Worm (Caenorhabditis elegans) whole organism, L4 larva: Measurements from ENCODE around the gene vps-50.
A peak's percentile ranks its signal among the peaks of the same experiment; 100 is the strongest.

ENCODE experiments used
- D1046.2 ChIP-seq: fragments of 200-800 bp; sonication (Bioruptor generic); IDR thresholded peaks from 2 replicates; pipeline ENCODE4 v1.3.6; 2022; ENCODE audit warnings: missing genetic modification characterization, missing compliant biosample characterization
- F37D6.2 ChIP-seq: sonication (generic microtip); optimal IDR thresholded peaks from 2 replicates; lab custom pipeline; 2016; ENCODE audit warnings: mild to moderate bottlenecking, missing genetic modification characterization, missing compliant biosample characterization
- F49E8.2 ChIP-seq: sonication (generic microtip); optimal IDR thresholded peaks from 2 replicates; lab custom pipeline; 2016; ENCODE audit warnings: missing compliant biosample characterization, mild to moderate bottlenecking, missing genetic modification characterization, borderline replicate concordance
- T20F7.1 ChIP-seq: fragments of 200-800 bp; sonication (Bioruptor generic); optimal IDR thresholded peaks from 2 replicates; lab custom pipeline; 2018; ENCODE audit warnings: mild to moderate bottlenecking, missing genetic modification characterization, missing compliant biosample characterization
- Y48G9A.11 ChIP-seq: fragments of 200-800 bp; sonication (Bioruptor generic); IDR thresholded peaks from 2 replicates; pipeline ENCODE4 v1.3.6; 2022; ENCODE audit warnings: missing genetic modification reagents, missing genetic modification characterization, missing compliant biosample characterization
- aha-1 ChIP-seq: fragments of 150-350 bp; peaks from one replicate; lab custom pipeline; 2014; ENCODE audit warnings: missing biosample characterization, missing genetic modification characterization
- aly-2 ChIP-seq: sonication (generic microtip); optimal IDR thresholded peaks from 2 replicates; lab custom pipeline; 2018; ENCODE audit warnings: missing biosample characterization, missing genetic modification characterization
- arid-1 ChIP-seq: fragments of 200-800 bp; sonication (Bioruptor generic); conservative IDR thresholded peaks from 2 replicates; pipeline ENCODE4 v1.3.6; 2022; ENCODE audit warnings: missing genetic modification reagents, missing genetic modification characterization, missing compliant biosample characterization
- ceh-44 ChIP-seq: fragments of 200-800 bp; sonication (Bioruptor generic); IDR thresholded peaks from 2 replicates; pipeline ENCODE4 v1.3.6; 2022; ENCODE audit warnings: missing genetic modification reagents, missing genetic modification characterization, missing compliant biosample characterization
- daf-8 ChIP-seq: fragments of 200-800 bp; sonication (Bioruptor generic); IDR thresholded peaks from 2 replicates; pipeline ENCODE4 v1.3.6; 2022; ENCODE audit warnings: missing genetic modification characterization, missing compliant biosample characterization
- dmd-6 ChIP-seq: fragments of 200-800 bp; sonication (Bioruptor generic); IDR thresholded peaks from 2 replicates; pipeline ENCODE4 v1.3.6; 2022; ENCODE audit warnings: missing genetic modification reagents, missing genetic modification characterization, missing compliant biosample characterization
- dpl-1 ChIP-seq: fragments of 150-350 bp; optimal IDR thresholded peaks from 2 replicates; lab custom pipeline; 2014; ENCODE audit warnings: missing biosample characterization, missing genetic modification reagents, missing genetic modification characterization
- hlh-11 ChIP-seq: fragments of 200-800 bp; sonication (Bioruptor generic); optimal IDR thresholded peaks from 2 replicates; lab custom pipeline; 2018; ENCODE audit warnings: mild to moderate bottlenecking, missing genetic modification characterization, missing compliant biosample characterization
- hlh-30 ChIP-seq: sonication (generic microtip); optimal IDR thresholded peaks from 2 replicates; lab custom pipeline; 2017; ENCODE audit warnings: antibody characterized with exemption, mild to moderate bottlenecking, missing genetic modification characterization, missing compliant biosample characterization; ENCODE audit not compliant: insufficient read depth
- jun-1 ChIP-seq: fragments of 150-350 bp; optimal IDR thresholded peaks from 2 replicates; lab custom pipeline; 2014; ENCODE audit warnings: missing biosample characterization, missing genetic modification reagents, missing genetic modification characterization
- lin-1 ChIP-seq: fragments of 200-800 bp; sonication (Bioruptor generic); IDR thresholded peaks from 2 replicates; pipeline ENCODE4 v1.3.6; 2022; ENCODE audit warnings: missing genetic modification reagents, missing genetic modification characterization, missing compliant biosample characterization
- lir-3 ChIP-seq: sonication (generic microtip); optimal IDR thresholded peaks from 2 replicates; lab custom pipeline; 2016; ENCODE audit warnings: mild to moderate bottlenecking, missing genetic modification characterization, missing compliant biosample characterization
- lsy-2 ChIP-seq, 2 experiments: fragments of 150-350 bp in 1 of 2; sonication (generic microtip) in 1 of 2; optimal IDR thresholded peaks; 2 replicates each; lab custom pipeline; 2014 to 2017; ENCODE audit warnings: missing biosample characterization in 2 of 2, missing genetic modification characterization in 2 of 2
- madf-5 ChIP-seq, 2 experiments: fragments of 200-800 bp; sonication (Bioruptor generic); IDR thresholded peaks; 2 replicates each; pipeline ENCODE4 v1.3.6; 2022; ENCODE audit warnings: missing compliant biosample characterization in 2 of 2, missing genetic modification characterization in 2 of 2
- mdl-1 ChIP-seq, 2 experiments: fragments of 150-350 bp in 1 of 2; sonication (generic microtip) in 1 of 2; optimal IDR thresholded peaks; 2 replicates each; lab custom pipeline; 2014 to 2017; ENCODE audit warnings: missing biosample characterization in 2 of 2, missing genetic modification characterization in 2 of 2
- mep-1 ChIP-seq: fragments of 150-350 bp; sonication (generic microtip); optimal IDR thresholded peaks from 3 replicates; lab custom pipeline; 2014; ENCODE audit warnings: missing biosample characterization, missing genetic modification characterization
- mxl-2 ChIP-seq: fragments of 200-800 bp; sonication (Bioruptor generic); conservative IDR thresholded peaks from 2 replicates; pipeline ENCODE4 v1.3.6; 2022; ENCODE audit warnings: missing genetic modification reagents, missing genetic modification characterization, missing compliant biosample characterization
- nhr-48 ChIP-seq: sonication (generic microtip); optimal IDR thresholded peaks from 2 replicates; lab custom pipeline; 2016; ENCODE audit warnings: mild to moderate bottlenecking, missing genetic modification characterization, missing compliant biosample characterization
- nhr-77 ChIP-seq: fragments of 150-350 bp; optimal IDR thresholded peaks from 2 replicates; lab custom pipeline; 2014; ENCODE audit warnings: missing biosample characterization, missing genetic modification characterization
- php-3 ChIP-seq: fragments of 200-800 bp; sonication (Bioruptor generic); IDR thresholded peaks from 2 replicates; pipeline ENCODE4 v1.3.6; 2022; ENCODE audit warnings: missing genetic modification reagents, missing genetic modification characterization, missing compliant biosample characterization
- rbr-2 ChIP-seq: sonication (generic microtip); optimal IDR thresholded peaks from 2 replicates; lab custom pipeline; 2016; ENCODE audit warnings: missing genotype, missing genetic modification characterization, missing compliant biosample characterization
- snpc-4 ChIP-seq: fragments of 150-350 bp; optimal IDR thresholded peaks from 2 replicates; lab custom pipeline; 2014; ENCODE audit warnings: missing biosample characterization, missing genetic modification characterization
- tag-97 ChIP-seq: fragments of 200-800 bp; sonication (Bioruptor generic); IDR thresholded peaks from 2 replicates; pipeline ENCODE4 v1.3.6; 2022; ENCODE audit warnings: missing genetic modification characterization, missing compliant biosample characterization
- tra-1 ChIP-seq: fragments of 200-800 bp; sonication (Bioruptor generic); IDR thresholded peaks from 2 replicates; pipeline ENCODE4 v1.3.6; 2022; ENCODE audit warnings: missing genetic modification reagents, missing genetic modification characterization, missing compliant biosample characterization
- vab-7 ChIP-seq: fragments of 200-800 bp; sonication (Bioruptor generic); IDR thresholded peaks from 2 replicates; pipeline ENCODE4 v1.3.6; 2022; ENCODE audit warnings: missing genetic modification reagents, missing genetic modification characterization, missing compliant biosample characterization
- zip-11 ChIP-seq: fragments of 200-800 bp; sonication (Bioruptor generic); IDR thresholded peaks from 2 replicates; pipeline ENCODE4 v1.3.6; 2022; ENCODE audit warnings: missing genetic modification characterization, missing compliant biosample characterization
- zip-2 ChIP-seq: fragments of 150-350 bp; optimal IDR thresholded peaks from 2 replicates; lab custom pipeline; 2014; ENCODE audit warnings: missing biosample characterization, missing genetic modification characterization

vps-50 gene

ce11 chrIII:10905112-10905511 lies 36.1 kb downstream of the vps-50 start (continued):
- no peak for TF ChIP-seq daf-8 (GFP tag; lab: Robert Waterston, UW)
- no peak for TF ChIP-seq arid-1
- no peak for TF ChIP-seq tag-97 (GFP tag; lab: Robert Waterston, UW)
- peak in 1 of 2 experiments; percentile 48 for TF ChIP-seq lsy-2 (tag; optimal IDR thresholded peaks at IDR 0.05; lab: Kevin White, UChicago)
- TF ChIP-seq zip-2: no peak
- TF ChIP-seq zip-11 (GFP tag; lab: Robert Waterston, UW): no peak
- TF ChIP-seq jun-1: no peak
- TF ChIP-seq Y48G9A.11: no peak
- no peak for TF ChIP-seq F49E8.2
- peak; percentile 100 for TF ChIP-seq aha-1
- TF ChIP-seq hlh-30: peak; percentile 40
- TF ChIP-seq hlh-11 (tag; lab: Kevin White, UChicago): peak; percentile 18
- no peak for TF ChIP-seq lir-3 (tag; lab: Kevin White, UChicago)
- no peak for TF ChIP-seq aly-2
- no peak for TF ChIP-seq tra-1 (GFP tag; lab: Robert Waterston, UW)
- no peak for TF ChIP-seq mxl-2 (GFP tag; lab: Robert Waterston, UW)
- TF ChIP-seq nhr-48 (tag; lab: Kevin White, UChicago): no peak
- no peak for TF ChIP-seq vab-7 (GFP tag; lab: Robert Waterston, UW)
- TF ChIP-seq mdl-1 (tag; optimal IDR thresholded peaks at IDR 0.05; lab: Kevin White, UChicago): peak in 1 of 2 experiments; percentile 1

ce11 chrIII:10906325-10906724 lies 37.3 kb downstream of the vps-50 start:
- TF ChIP-seq lin-1 (GFP tag; lab: Robert Waterston, UW): no peak
- no peak for TF ChIP-seq snpc-4 (tag; lab: Kevin White, UChicago)
- TF ChIP-seq rbr-2 (tag; lab: Kevin White, UChicago): peak; percentile 5
- TF ChIP-seq dpl-1 (GFP tag; lab: Kevin White, UChicago): no peak
- TF ChIP-seq dmd-6 (GFP tag; lab: Robert Waterston, UW): 0 out of 2 replicates have a peak, but pooled peaks have one; percentile 8
- TF ChIP-seq aha-1: peak; percentile 92

DNA sequence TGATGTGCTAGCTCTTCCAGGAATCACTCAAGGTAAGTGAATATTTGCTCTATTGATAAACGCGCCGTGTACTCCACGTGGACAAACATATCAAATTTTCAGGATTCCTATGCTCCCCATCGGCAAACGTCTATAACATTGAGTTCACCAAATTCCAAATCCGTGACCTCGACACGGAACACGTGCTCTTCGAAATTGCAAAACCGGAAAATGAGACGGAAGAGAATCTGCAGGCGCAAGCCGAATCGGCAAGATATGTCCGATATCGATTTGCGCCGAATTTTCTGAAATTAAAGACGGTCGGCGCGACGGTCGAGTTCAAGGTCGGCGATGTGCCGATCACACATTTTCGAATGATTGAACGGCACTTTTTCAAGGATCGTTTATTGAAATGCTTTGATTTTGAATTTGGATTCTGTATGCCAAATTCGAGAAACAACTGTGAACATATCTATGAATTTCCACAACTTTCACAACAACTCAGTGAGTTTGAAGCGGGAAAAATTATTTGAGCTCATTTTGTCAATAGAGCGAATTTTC lies 38.8 kb downstream of the vps-50 start:
- TF ChIP-seq mep-1 (tag; lab: Kevin White, UChicago) (peak; percentile 51), aha-1 (peak; percentile 98), Y48G9A.11 (no peak), madf-5 (GFP tag; IDR thresholded peaks at IDR 0.05; lab: Robert Waterston, UW) (no peak)

ce11 chrIII:10908543-10908942 lies 39.5 kb downstream of the vps-50 start:
- no peak for TF ChIP-seq php-3 (GFP tag; lab: Robert Waterston, UW)
- TF ChIP-seq F37D6.2 (tag; lab: Kevin White, UChicago): no peak
- TF ChIP-seq tag-97 (GFP tag; lab: Robert Waterston, UW): no peak
- no peak for TF ChIP-seq F49E8.2
- TF ChIP-seq mep-1 (tag; lab: Kevin White, UChicago): peak; percentile 55
- no peak for TF ChIP-seq nhr-77

- TF ChIP-seq aha-1 (peak; percentile 78), F49E8.2 (no peak)
Observed at ce11 chrIII:10909166-10909565, 40.2 kb downstream of the vps-50 start.

DNA sequence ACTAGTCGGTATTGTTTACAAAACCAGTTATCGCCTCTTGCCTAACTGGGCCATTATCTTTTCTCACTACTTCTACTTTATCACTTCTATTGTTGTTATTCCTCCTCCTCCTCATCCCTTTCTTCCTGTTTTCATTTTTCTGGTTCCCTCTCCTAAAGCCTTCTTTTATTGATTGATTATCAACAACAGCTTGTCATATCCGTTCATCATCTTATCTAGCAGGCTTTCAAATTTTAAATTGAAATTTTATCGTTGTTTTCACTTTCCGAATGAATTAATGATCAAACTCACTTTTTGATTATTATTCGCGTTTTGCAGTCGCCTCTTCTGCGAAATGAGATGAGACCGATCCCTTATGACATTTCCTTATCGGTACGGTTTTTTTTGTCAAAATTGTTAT lies 42.2 kb downstream of the vps-50 start, which contains the start of gene cut-6:
cut-6 (plus strand) TSS at position 301 of the 400 bp plus-strand sequence.
- TF ChIP-seq aha-1 (peak; percentile 21), T20F7.1 (GFP tag; lab: Kevin White, UChicago) (no peak)

DNA sequence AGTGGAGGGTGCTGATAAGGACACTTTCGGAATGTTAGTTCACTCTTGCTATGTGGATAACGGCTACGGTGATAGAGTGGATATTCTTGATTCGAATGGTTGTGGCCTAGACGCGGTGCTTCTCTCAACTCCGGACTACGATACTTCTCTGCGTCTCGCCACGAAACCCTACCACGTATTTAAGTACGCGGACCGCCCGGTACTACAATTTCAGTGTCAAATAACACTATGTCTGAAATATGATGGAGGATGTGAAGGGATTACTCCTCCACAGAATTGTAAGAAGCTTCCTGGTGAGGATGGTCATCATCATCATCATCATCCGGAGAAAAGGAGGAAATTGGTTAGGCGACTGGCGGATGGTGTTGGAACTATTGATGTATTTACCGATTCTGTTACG lies 46.0 kb downstream of the vps-50 start:
- TF ChIP-seq ceh-44 (GFP tag; lab: Robert Waterston, UW): no peak
- TF ChIP-seq aha-1: peak; percentile 93
- no peak for TF ChIP-seq D1046.2 (GFP tag; lab: Robert Waterston, UW)
